Worm (Caenorhabditis elegans): Measurements from ENCODE around the gene K12G11.6.

Gene K12G11.6

DNA sequence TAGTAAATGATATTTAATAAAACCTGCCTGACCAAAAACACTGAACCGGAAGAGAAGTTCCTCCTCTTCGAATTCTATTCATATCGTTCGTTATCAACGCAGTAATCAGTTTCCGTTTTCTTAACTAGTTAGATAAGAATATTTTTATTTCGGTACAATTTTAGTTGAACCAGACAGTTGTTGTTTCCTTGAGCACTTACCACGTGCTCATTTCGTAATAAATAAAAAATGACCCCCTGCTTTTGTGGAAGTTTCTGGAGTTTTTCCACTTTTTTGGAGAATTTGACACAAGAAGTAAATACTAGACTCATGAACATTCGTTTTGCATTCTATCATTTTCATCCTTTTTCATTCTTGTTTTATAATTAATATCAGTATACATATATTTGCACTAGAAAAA lies 40.4 kb upstream of the K12G11.6 start:
- TF ChIP-seq skn-1 (tag; optimal IDR thresholded peaks at IDR 0.05) (peak; percentile 30), unc-86 (tag; optimal IDR thresholded peaks at IDR 0.05) (peak; percentile 23), nhr-71 (tag; optimal IDR thresholded peaks at IDR 0.05) (peak; percentile 28), lin-39 (tag; optimal IDR thresholded peaks at IDR 0.05) (no peak), ces-1 (GFP tag; optimal IDR thresholded peaks at IDR 0.05) (no peak), lin-35 (GFP tag; optimal IDR thresholded peaks at IDR 0.05) (peak in 1 of 2 experiments; percentile 5), lin-14 (GFP tag; optimal IDR thresholded peaks at IDR 0.05) (peak; percentile 40)

ce11 chrV:11854905-11855304 lies 39.2 kb upstream of the K12G11.6 start:
- TF ChIP-seq lsy-2 (tag; optimal IDR thresholded peaks at IDR 0.05) (peak; percentile 1 to 20), nhr-47 (tag; optimal IDR thresholded peaks at IDR 0.05) (peak; percentile 60), lin-14 (GFP tag; optimal IDR thresholded peaks at IDR 0.05) (peak; percentile 75), egl-13 (tag; optimal IDR thresholded peaks at IDR 0.05) (no peak), snpc-4 (tag; optimal IDR thresholded peaks at IDR 0.05) (no peak), hlh-4 (tag; optimal IDR thresholded peaks at IDR 0.05) (no peak), tbx-2 (tag; optimal IDR thresholded peaks at IDR 0.05) (peak; percentile 27), nhr-71 (tag; optimal IDR thresholded peaks at IDR 0.05) (peak; percentile 64), nhr-20 (tag; optimal IDR thresholded peaks at IDR 0.05) (peak; percentile 20), mdl-1 (tag; optimal IDR thresholded peaks at IDR 0.05) (no peak), nhr-237 (tag; optimal IDR thresholded peaks at IDR 0.05) (peak; percentile 54), lin-35 (GFP tag; optimal IDR thresholded peaks at IDR 0.05) (no peak), fkh-8 (tag; optimal IDR thresholded peaks at IDR 0.05) (peak; percentile 82), efl-3 (GFP tag; optimal IDR thresholded peaks at IDR 0.05) (no peak), nhr-11 (tag; optimal IDR thresholded peaks at IDR 0.05) (peak; percentile 54), swsn-7 (tag; optimal IDR thresholded peaks at IDR 0.05) (peak; percentile 29)

ce11 chrV:11856022-11856421 lies 38.1 kb upstream of the K12G11.6 start:
- TF ChIP-seq blmp-1 (tag; optimal IDR thresholded peaks at IDR 0.05) (no peak), nhr-11 (tag; optimal IDR thresholded peaks at IDR 0.05) (no peak), pag-3 (tag; optimal IDR thresholded peaks at IDR 0.05; ENCODE audit: borderline replicate concordance, insufficient read depth) (no peak), nhr-20 (tag; optimal IDR thresholded peaks at IDR 0.05) (no peak), lsy-2 (tag; optimal IDR thresholded peaks at IDR 0.05) (no peak), nhr-28 (tag; optimal IDR thresholded peaks at IDR 0.05) (no peak), lin-39 (tag; optimal IDR thresholded peaks at IDR 0.05) (no peak), ceh-88 (GFP tag; IDR thresholded peaks at IDR 0.05) (no peak), zag-1 (tag; optimal IDR thresholded peaks at IDR 0.05) (no peak)

DNA sequence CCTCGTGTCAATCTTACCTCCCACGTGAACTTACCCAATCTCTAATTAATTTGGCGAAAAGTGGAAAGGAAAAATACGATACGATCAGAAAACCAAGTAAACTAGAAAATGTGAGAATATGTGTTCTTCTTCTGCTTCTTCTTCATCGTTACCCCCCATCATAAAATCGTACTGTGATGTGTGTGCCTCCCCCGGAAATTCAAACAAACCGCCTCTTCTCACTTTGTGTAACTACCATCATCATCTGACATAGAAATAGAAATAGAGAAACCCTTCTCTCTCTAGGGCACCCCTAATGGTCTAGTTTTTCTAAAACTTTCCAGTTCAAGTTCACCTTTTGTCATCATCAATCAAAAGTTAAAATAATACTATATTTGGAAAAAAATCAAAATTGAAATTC lies 36.4 kb upstream of the K12G11.6 start:
- no peak for TF ChIP-seq efl-1 (optimal IDR thresholded peaks at IDR 0.05)
- peak in 1 of 2 experiments; percentile 38 for TF ChIP-seq efl-1 (GFP tag; optimal IDR thresholded peaks at IDR 0.05 in 1 of 2)
- no peak for TF ChIP-seq pax-3 (tag; optimal IDR thresholded peaks at IDR 0.05)
- TF ChIP-seq unc-98 (GFP tag; IDR thresholded peaks at IDR 0.05), result no peak

ce11 chrV:11858299-11858698 lies 35.8 kb upstream of the K12G11.6 start:
- TF ChIP-seq lin-35 (GFP tag; optimal IDR thresholded peaks at IDR 0.05) (peak in 1 of 2 experiments; percentile 19), lin-15B (tag; optimal IDR thresholded peaks at IDR 0.05) (no peak), snu-23 (GFP tag; optimal IDR thresholded peaks at IDR 0.05) (peak; percentile 23), fkh-4 (tag; optimal IDR thresholded peaks at IDR 0.05; ENCODE audit: borderline replicate concordance) (no peak), lsy-2 (tag; optimal IDR thresholded peaks at IDR 0.05) (peak in 1 of 2 experiments; percentile 16), nhr-237 (tag; optimal IDR thresholded peaks at IDR 0.05) (no peak), nhr-20 (tag; optimal IDR thresholded peaks at IDR 0.05) (peak; percentile 39), mep-1 (tag; optimal IDR thresholded peaks at IDR 0.05) (peak; percentile 23), nhr-71 (tag; optimal IDR thresholded peaks at IDR 0.05) (peak; percentile 11), skn-1 (tag; optimal IDR thresholded peaks at IDR 0.05) (no peak), lin-14 (GFP tag; optimal IDR thresholded peaks at IDR 0.05) (peak; percentile 45), elt-3 (tag; optimal IDR thresholded peaks at IDR 0.05) (no peak), unc-130 (tag; optimal IDR thresholded peaks at IDR 0.05) (peak; percentile 3), nhr-19 (GFP tag; conservative IDR thresholded peaks at IDR 0.05) (peak; percentile 32; the same call in 1 of the 2 replicates), snpc-4 (tag; optimal IDR thresholded peaks at IDR 0.05) (no peak), C16A3.4 (tag; optimal IDR thresholded peaks at IDR 0.05) (no peak), efl-1 (optimal IDR thresholded peaks at IDR 0.05) (no peak), efl-1 (GFP tag; optimal IDR thresholded peaks at IDR 0.05 in 1 of 2) (peak in 1 of 2 experiments; percentile 12), aly-2 (tag; optimal IDR thresholded peaks at IDR 0.05) (no peak), ceh-88 (GFP tag; IDR thresholded peaks at IDR 0.05) (no peak), lir-3 (tag; optimal IDR thresholded peaks at IDR 0.05; ENCODE audit: poor library complexity) (no peak), ztf-4 (tag; optimal IDR thresholded peaks at IDR 0.05) (no peak), ceh-82 (tag; optimal IDR thresholded peaks at IDR 0.05) (no peak), nhr-85 (tag) (peak; percentile 64), mdl-1 (tag; optimal IDR thresholded peaks at IDR 0.05) (no peak)
